Fruit fly (Drosophila melanogaster): Measurements from ENCODE around the gene Agpat4.

- TF ChIP-seq CG6808 (GFP tag; optimal IDR thresholded peaks at IDR 0.05), result no peak
- TF ChIP-seq achi (GFP tag; optimal IDR thresholded peaks at IDR 0.05), result no peak
- no peak for TF ChIP-seq CG16779 (tag; optimal IDR thresholded peaks at IDR 0.05)
- no peak for TF ChIP-seq lz (GFP tag; optimal IDR thresholded peaks at IDR 0.05)
- no peak for TF ChIP-seq cyc (GFP tag; optimal IDR thresholded peaks at IDR 0.05)
- no peak for TF ChIP-seq CG34406 (GFP tag; optimal IDR thresholded peaks at IDR 0.05)
- TF ChIP-seq Sox102F (GFP tag; optimal IDR thresholded peaks at IDR 0.05), result no peak
- TF ChIP-seq Met (GFP tag; optimal IDR thresholded peaks at IDR 0.05), result no peak
- no peak for TF ChIP-seq Eip78C (GFP tag)
Observed at dm6 chr3L:16402253-16402652, 20.9 kb upstream of the Agpat4 start.

Measured in whole organism, prepupa.